Worm (Caenorhabditis elegans) whole organism, L4 larva: ENCODE measurements around the gene snr-6.

Experiments
- D1046.2 ChIP-seq: fragments of 200-800 bp; sonication (Bioruptor generic); IDR thresholded peaks from 2 replicates; pipeline ENCODE4 v1.3.6; 2022; ENCODE audit warnings: missing genetic modification characterization, missing compliant biosample characterization
- F26F4.8 ChIP-seq: fragments of 200-800 bp; sonication (Bioruptor generic); conservative IDR thresholded peaks from 2 replicates; pipeline ENCODE4 v1.3.6; 2022; ENCODE audit warnings: missing genetic modification characterization, missing compliant biosample characterization
- F49E8.2 ChIP-seq: sonication (generic microtip); optimal IDR thresholded peaks from 2 replicates; lab custom pipeline; 2016; ENCODE audit warnings: missing compliant biosample characterization, mild to moderate bottlenecking, missing genetic modification characterization, borderline replicate concordance
- T20F7.1 ChIP-seq: fragments of 200-800 bp; sonication (Bioruptor generic); optimal IDR thresholded peaks from 2 replicates; lab custom pipeline; 2018; ENCODE audit warnings: mild to moderate bottlenecking, missing genetic modification characterization, missing compliant biosample characterization
- Y105C5A.15 ChIP-seq: fragments of 200-800 bp; sonication (Bioruptor generic); IDR thresholded peaks from 2 replicates; pipeline ENCODE4 v1.3.6; 2022; ENCODE audit warnings: missing genetic modification characterization, missing compliant biosample characterization
- ZK337.2 ChIP-seq: fragments of 200-800 bp; sonication (Bioruptor generic); IDR thresholded peaks from 2 replicates; pipeline ENCODE4 v1.3.6; 2022; ENCODE audit warnings: missing genetic modification reagents, missing genetic modification characterization, missing compliant biosample characterization
- aha-1 ChIP-seq: fragments of 150-350 bp; peaks from one replicate; lab custom pipeline; 2014; ENCODE audit warnings: missing biosample characterization, missing genetic modification characterization
- ama-1 ChIP-seq: fragments of 150-350 bp; optimal IDR thresholded peaks from 2 replicates; lab custom pipeline; 2014; ENCODE audit warnings: inconsistent platforms, mixed read lengths
- ceh-62 ChIP-seq: sonication (generic microtip); optimal IDR thresholded peaks from 2 replicates; lab custom pipeline; 2017; ENCODE audit warnings: missing biosample characterization, missing genetic modification characterization
- ceh-82 ChIP-seq: sonication (generic microtip); optimal IDR thresholded peaks from 2 replicates; lab custom pipeline; 2017; ENCODE audit warnings: missing biosample characterization, missing genetic modification characterization
- ces-1 ChIP-seq: fragments of 150-350 bp; sonication (generic microtip); optimal IDR thresholded peaks from 4 replicates; lab custom pipeline; 2014; ENCODE audit warnings: missing biosample characterization, missing genetic modification reagents, missing genetic modification characterization
- ctbp-1 ChIP-seq: fragments of 200-800 bp; sonication (Bioruptor generic); IDR thresholded peaks from 2 replicates; pipeline ENCODE4 v1.3.6; 2022; ENCODE audit warnings: missing genetic modification reagents, missing genetic modification characterization, missing compliant biosample characterization
- daf-16 ChIP-seq, 3 experiments: sonication (generic microtip); optimal IDR thresholded peaks; 2 replicates each; lab custom pipeline; 2016 to 2017; ENCODE audit warnings: missing genetic modification characterization in 3 of 3, missing genetic modification reagents in 3 of 3, mild to moderate bottlenecking in 2 of 3, missing compliant biosample characterization in 2 of 3, missing biosample characterization in 1 of 3, moderate library complexity in 1 of 3
- daf-19 ChIP-seq: fragments of 200-800 bp; sonication (Bioruptor generic); conservative IDR thresholded peaks from 2 replicates; pipeline ENCODE4 v1.3.6; 2022; ENCODE audit warnings: missing genetic modification characterization, missing compliant biosample characterization
- dmd-9 ChIP-seq: fragments of 200-800 bp; sonication (Bioruptor generic); IDR thresholded peaks from 2 replicates; pipeline ENCODE4 v1.3.6; 2022; ENCODE audit warnings: missing genetic modification reagents, missing genetic modification characterization, missing compliant biosample characterization
- egl-27 ChIP-seq: sonication (generic microtip); optimal IDR thresholded peaks from 3 replicates; lab custom pipeline; 2017; ENCODE audit warnings: missing biosample characterization, missing genetic modification reagents, missing genetic modification characterization
- fos-1 ChIP-seq: fragments of 150-350 bp; optimal IDR thresholded peaks from 2 replicates; lab custom pipeline; 2014; ENCODE audit warnings: missing biosample characterization, missing genetic modification characterization
- hlh-11 ChIP-seq: fragments of 200-800 bp; sonication (Bioruptor generic); optimal IDR thresholded peaks from 2 replicates; lab custom pipeline; 2018; ENCODE audit warnings: mild to moderate bottlenecking, missing genetic modification characterization, missing compliant biosample characterization
- lim-7 ChIP-seq: fragments of 200-800 bp; sonication (Bioruptor generic); IDR thresholded peaks from 2 replicates; pipeline ENCODE4 v1.3.6; 2022; ENCODE audit warnings: missing genetic modification characterization, missing compliant biosample characterization
- lin-13 ChIP-seq: fragments of 150-350 bp; optimal IDR thresholded peaks from 2 replicates; lab custom pipeline; 2014; ENCODE audit warnings: missing biosample characterization, missing genetic modification reagents, missing genetic modification characterization
- lin-15B ChIP-seq: fragments of 150-350 bp; sonication (generic microtip); optimal IDR thresholded peaks from 3 replicates; lab custom pipeline; 2014; ENCODE audit warnings: missing biosample characterization, missing genetic modification characterization
- nhr-11 ChIP-seq: fragments of 150-350 bp; optimal IDR thresholded peaks from 2 replicates; lab custom pipeline; 2014; ENCODE audit warnings: missing biosample characterization, missing genetic modification characterization
- nhr-25 ChIP-seq: sonication (generic microtip); optimal IDR thresholded peaks from 2 replicates; lab custom pipeline; 2017; ENCODE audit warnings: missing genetic modification characterization, mild to moderate bottlenecking, missing compliant biosample characterization, antibody characterized with exemption, moderate library complexity, borderline replicate concordance; ENCODE audit not compliant: insufficient read depth
- nhr-42 ChIP-seq: fragments of 200-800 bp; sonication (Bioruptor generic); IDR thresholded peaks from 2 replicates; pipeline ENCODE4 v1.3.6; 2022; ENCODE audit warnings: missing genetic modification characterization, missing compliant biosample characterization
- pha-4 ChIP-seq, 2 experiments: fragments of 150-350 bp in 1 of 2; fragments of 200-800 bp in 1 of 2; sonication (Bioruptor generic) in 1 of 2; IDR thresholded peaks in 1 of 2; optimal IDR thresholded peaks in 1 of 2; 2 replicates each; pipeline versions ENCODE4 v1.3.6 to Lab custom; 2014 to 2022; ENCODE audit warnings: missing genetic modification characterization in 2 of 2, missing genetic modification reagents in 2 of 2, missing biosample characterization in 1 of 2, missing compliant biosample characterization in 1 of 2
- saeg-2 ChIP-seq: fragments of 200-800 bp; sonication (Bioruptor generic); IDR thresholded peaks from 2 replicates; pipeline ENCODE4 v1.3.6; 2022; ENCODE audit warnings: missing genetic modification reagents, missing genetic modification characterization, missing compliant biosample characterization
- sdz-12 ChIP-seq: fragments of 200-800 bp; sonication (Bioruptor generic); optimal IDR thresholded peaks from 2 replicates; lab custom pipeline; 2018; ENCODE audit warnings: mild to moderate bottlenecking, missing genetic modification characterization, missing compliant biosample characterization
- skn-1 ChIP-seq: fragments of 150-350 bp; optimal IDR thresholded peaks from 2 replicates; lab custom pipeline; 2014; ENCODE audit warnings: missing biosample characterization, missing genetic modification characterization
- snpc-4 ChIP-seq: fragments of 150-350 bp; optimal IDR thresholded peaks from 2 replicates; lab custom pipeline; 2014; ENCODE audit warnings: missing biosample characterization, missing genetic modification characterization
- tag-97 ChIP-seq: fragments of 200-800 bp; sonication (Bioruptor generic); IDR thresholded peaks from 2 replicates; pipeline ENCODE4 v1.3.6; 2022; ENCODE audit warnings: missing genetic modification characterization, missing compliant biosample characterization
- tra-1 ChIP-seq: fragments of 200-800 bp; sonication (Bioruptor generic); IDR thresholded peaks from 2 replicates; pipeline ENCODE4 v1.3.6; 2022; ENCODE audit warnings: missing genetic modification reagents, missing genetic modification characterization, missing compliant biosample characterization
- unc-130 ChIP-seq: sonication (generic microtip); optimal IDR thresholded peaks from 2 replicates; lab custom pipeline; 2016; ENCODE audit warnings: missing genetic modification reagents, missing genetic modification characterization, missing compliant biosample characterization
- unc-39 ChIP-seq: sonication (generic microtip); optimal IDR thresholded peaks from 2 replicates; lab custom pipeline; 2017; ENCODE audit warnings: missing biosample characterization, missing genetic modification characterization
- vab-7 ChIP-seq: fragments of 200-800 bp; sonication (Bioruptor generic); IDR thresholded peaks from 2 replicates; pipeline ENCODE4 v1.3.6; 2022; ENCODE audit warnings: missing genetic modification reagents, missing genetic modification characterization, missing compliant biosample characterization
- zfp-3 ChIP-seq: fragments of 200-800 bp; sonication (Bioruptor generic); conservative IDR thresholded peaks from 2 replicates; pipeline ENCODE4 v1.3.6; 2022; ENCODE audit warnings: missing genetic modification reagents, missing genetic modification characterization, missing compliant biosample characterization
- zip-11 ChIP-seq: fragments of 200-800 bp; sonication (Bioruptor generic); IDR thresholded peaks from 2 replicates; pipeline ENCODE4 v1.3.6; 2022; ENCODE audit warnings: missing genetic modification characterization, missing compliant biosample characterization

Gene snr-6

ce11 chrIII:12424066-12424465 is 5.4 kb downstream of the snr-6 start (continued):
- TF ChIP-seq nhr-25 (tag; lab: Kevin White, UChicago), result no peak
- no peak for TF ChIP-seq egl-27 (tag; lab: Kevin White, UChicago)
- no peak for TF ChIP-seq ctbp-1
- TF ChIP-seq hlh-11 (tag; lab: Kevin White, UChicago), result peak; percentile 66
- TF ChIP-seq nhr-42 (GFP tag; lab: Robert Waterston, UW), result no peak
- TF ChIP-seq lin-15B (tag; lab: Kevin White, UChicago), result no peak
- TF ChIP-seq fos-1, result no peak
- TF ChIP-seq zfp-3 (GFP tag; lab: Robert Waterston, UW), result no peak
- no peak for TF ChIP-seq aha-1 (tag; lab: Kevin White, UChicago)
- TF ChIP-seq T20F7.1 (GFP tag; lab: Kevin White, UChicago), result no peak
- no peak for TF ChIP-seq pha-4 (GFP tag; IDR thresholded peaks at IDR 0.05; lab: Robert Waterston, UW)
- TF ChIP-seq pha-4 (tag; optimal IDR thresholded peaks at IDR 0.05; lab: Kevin White, UChicago), result peak; percentile 63
- TF ChIP-seq lim-7 (GFP tag; lab: Robert Waterston, UW), result no peak
- TF ChIP-seq ces-1 (GFP tag; lab: Kevin White, UChicago), result no peak
- TF ChIP-seq vab-7, result no peak
- TF ChIP-seq lin-13 (GFP tag; lab: Kevin White, UChicago), result no peak
- no peak for TF ChIP-seq F26F4.8 (GFP tag; lab: Robert Waterston, UW)
- no peak for TF ChIP-seq snpc-4 (tag; lab: Kevin White, UChicago)
- TF ChIP-seq zip-11, result no peak
- no peak for TF ChIP-seq ama-1 (lab: Kevin White, UChicago)
- no peak for TF ChIP-seq unc-130 (GFP tag; lab: Kevin White, UChicago)
- no peak for TF ChIP-seq ZK337.2 (GFP tag; lab: Robert Waterston, UW)
- no peak for TF ChIP-seq ceh-82 (tag; lab: Kevin White, UChicago)
- no peak for TF ChIP-seq D1046.2
- TF ChIP-seq saeg-2 (GFP tag; lab: Robert Waterston, UW), result no peak

ce11 chrIII:12421708-12422107 is 7.7 kb downstream of the snr-6 start, which contains the start of gene tat-1:
TSS of gene tat-1 (minus strand) at chrIII:12421718.
- TF ChIP-seq ces-1 (GFP tag; lab: Kevin White, UChicago), result no peak
- TF ChIP-seq daf-16 (GFP tag; optimal IDR thresholded peaks at IDR 0.05; lab: Kevin White, UChicago), result no peak
- TF ChIP-seq daf-16 (tag; optimal IDR thresholded peaks at IDR 0.05; lab: Kevin White, UChicago), result peak; percentile 33
- no peak for TF ChIP-seq pha-4 (GFP tag; IDR thresholded peaks at IDR 0.05; lab: Robert Waterston, UW)
- TF ChIP-seq pha-4 (tag; optimal IDR thresholded peaks at IDR 0.05; lab: Kevin White, UChicago), result peak; percentile 42

- TF ChIP-seq daf-19, result no peak
- no peak for TF ChIP-seq dmd-9 (GFP tag; lab: Robert Waterston, UW)
Measured at ce11 chrIII:12420256-12420655, 9.2 kb downstream of the snr-6 start.

- TF ChIP-seq aha-1 (tag; lab: Kevin White, UChicago) (no peak), tag-97 (GFP tag; lab: Robert Waterston, UW) (no peak), saeg-2 (GFP tag; lab: Robert Waterston, UW) (no peak), unc-39 (no peak), tra-1 (GFP tag; lab: Robert Waterston, UW) (no peak), skn-1 (tag; lab: Kevin White, UChicago) (no peak), ceh-62 (tag; lab: Kevin White, UChicago) (no peak), nhr-11 (tag; lab: Kevin White, UChicago) (no peak), Y105C5A.15 (GFP tag; lab: Robert Waterston, UW) (no peak), sdz-12 (GFP tag; lab: Kevin White, UChicago) (no peak), nhr-25 (tag; lab: Kevin White, UChicago) (no peak), F49E8.2 (tag; lab: Kevin White, UChicago) (no peak), nhr-42 (GFP tag; lab: Robert Waterston, UW) (no peak), daf-16 (GFP tag; optimal IDR thresholded peaks at IDR 0.05; lab: Kevin White, UChicago) (no peak), daf-16 (tag; optimal IDR thresholded peaks at IDR 0.05; lab: Kevin White, UChicago) (no peak)
Measured at ce11 chrIII:12414533-12414932, 14.9 kb downstream of the snr-6 start.
